Worm (Caenorhabditis elegans) whole organism, L4 larva: ENCODE results near the gene clc-23.
"Not testable (repeated sequence)": the region's sequence is repeated elsewhere in the genome, so short reads cannot be mapped to it uniquely, and the experiment has no call there.

Source experiments
- fkh-10 ChIP-seq: fragments of 150-350 bp; optimal IDR thresholded peaks from 2 replicates; lab custom pipeline; 2014; ENCODE audit warnings: missing biosample characterization, missing genetic modification reagents, missing genetic modification characterization
- lin-15B ChIP-seq: fragments of 150-350 bp; sonication (generic microtip); optimal IDR thresholded peaks from 3 replicates; lab custom pipeline; 2014; ENCODE audit warnings: missing biosample characterization, missing genetic modification characterization
- nhr-28 ChIP-seq: fragments of 150-350 bp; optimal IDR thresholded peaks from 2 replicates; lab custom pipeline; 2014; ENCODE audit warnings: missing biosample characterization, missing genetic modification characterization
- nhr-41 ChIP-seq: fragments of 200-800 bp; sonication (Bioruptor generic); IDR thresholded peaks from 2 replicates; pipeline ENCODE4 v1.3.6; 2022; ENCODE audit warnings: missing genetic modification reagents, missing genetic modification characterization, missing compliant biosample characterization
- ztf-11 ChIP-seq: fragments of 150-350 bp; optimal IDR thresholded peaks from 2 replicates; lab custom pipeline; 2014; ENCODE audit warnings: missing biosample characterization, missing genetic modification characterization

- TF ChIP-seq ztf-11; lin-15B (tag; lab: Kevin White, UChicago); nhr-28 (tag; lab: Kevin White, UChicago); nhr-41 (GFP tag; lab: Robert Waterston, UW); fkh-10: not testable (repeated sequence)
These were observed 11.7 kb upstream of the clc-23 start for ce11 chrIII:1009034-1009433.
